Worm (Caenorhabditis elegans) whole organism, young adult: ENCODE data around the gene W08F4.12.

ENCODE experiments used
- D2030.7 ChIP-seq: fragments of 200-800 bp; sonication (Bioruptor generic); IDR thresholded peaks from 2 replicates; pipeline ENCODE4 v1.3.6; 2022; ENCODE audit warnings: missing genetic modification reagents, missing genetic modification characterization, missing compliant biosample characterization
- F22D6.2 ChIP-seq: sonication (generic microtip); optimal IDR thresholded peaks from 2 replicates; lab custom pipeline; 2016; ENCODE audit warnings: mild to moderate bottlenecking, missing genetic modification characterization, missing compliant biosample characterization
- F52B5.7 ChIP-seq: sonication (generic microtip); optimal IDR thresholded peaks from 2 replicates; lab custom pipeline; 2016; ENCODE audit warnings: mild to moderate bottlenecking, missing genetic modification characterization, missing compliant biosample characterization
- F57C9.4 ChIP-seq: sonication (generic microtip); optimal IDR thresholded peaks from 2 replicates; lab custom pipeline; 2017; ENCODE audit warnings: mild to moderate bottlenecking, missing genetic modification characterization, missing compliant biosample characterization
- K12H6.12 ChIP-seq: fragments of 200-800 bp; sonication (Bioruptor generic); optimal IDR thresholded peaks from 2 replicates; lab custom pipeline; 2018; ENCODE audit warnings: mild to moderate bottlenecking, missing genetic modification characterization, missing compliant biosample characterization
- Y53F4B.3 ChIP-seq: fragments of 200-800 bp; sonication (Bioruptor generic); IDR thresholded peaks from 2 replicates; pipeline ENCODE4 v1.3.6; 2022; ENCODE audit warnings: missing genetic modification reagents, missing genetic modification characterization, missing compliant biosample characterization
- Y79H2A.3 ChIP-seq: fragments of 200-800 bp; sonication (Bioruptor generic); conservative IDR thresholded peaks from 2 replicates; pipeline ENCODE4 v1.3.6; 2022; ENCODE audit warnings: missing genetic modification reagents, missing genetic modification characterization, missing compliant biosample characterization
- Y95B8A.8 ChIP-seq: fragments of 200-800 bp; sonication (Bioruptor generic); IDR thresholded peaks from 2 replicates; pipeline ENCODE4 v1.3.6; 2022; ENCODE audit warnings: missing genetic modification reagents, missing genetic modification characterization, missing compliant biosample characterization
- attf-3 ChIP-seq: fragments of 200-800 bp; sonication (Bioruptor generic); conservative IDR thresholded peaks from 2 replicates; pipeline ENCODE4 v1.3.6; 2022; ENCODE audit warnings: missing genetic modification reagents, missing genetic modification characterization, missing compliant biosample characterization
- bed-2 ChIP-seq: fragments of 200-800 bp; sonication (Bioruptor generic); IDR thresholded peaks from 2 replicates; pipeline ENCODE4 v1.3.6; 2022; ENCODE audit warnings: missing genetic modification reagents, missing genetic modification characterization, missing compliant biosample characterization
- ccch-3 ChIP-seq: fragments of 200-800 bp; sonication (Bioruptor generic); optimal IDR thresholded peaks from 2 replicates; lab custom pipeline; 2018; ENCODE audit warnings: mild to moderate bottlenecking, missing genetic modification characterization, missing compliant biosample characterization
- ceh-91 ChIP-seq: fragments of 200-800 bp; sonication (Bioruptor generic); IDR thresholded peaks from 2 replicates; pipeline ENCODE4 v1.3.6; 2022; ENCODE audit warnings: missing genetic modification reagents, missing genetic modification characterization, missing compliant biosample characterization
- dox-1 ChIP-seq: fragments of 200-800 bp; sonication (Bioruptor generic); IDR thresholded peaks from 2 replicates; pipeline ENCODE4 v1.3.6; 2022; ENCODE audit warnings: missing genetic modification reagents, missing genetic modification characterization, missing compliant biosample characterization
- dpl-1 ChIP-seq: fragments of 150-350 bp; optimal IDR thresholded peaks from 2 replicates; lab custom pipeline; 2014; ENCODE audit warnings: missing biosample characterization, missing genetic modification reagents, missing genetic modification characterization
- egrh-3 ChIP-seq: fragments of 200-800 bp; sonication (Bioruptor generic); IDR thresholded peaks from 2 replicates; pipeline ENCODE4 v1.3.6; 2022; ENCODE audit warnings: missing genetic modification reagents, missing genetic modification characterization, missing compliant biosample characterization
- gei-17 ChIP-seq: fragments of 200-800 bp; sonication (Bioruptor generic); optimal IDR thresholded peaks from 2 replicates; lab custom pipeline; 2018; ENCODE audit warnings: mild to moderate bottlenecking, missing genetic modification characterization, missing compliant biosample characterization
- hlh-26 ChIP-seq: fragments of 200-800 bp; sonication (Bioruptor generic); conservative IDR thresholded peaks from 2 replicates; pipeline ENCODE4 v1.3.6; 2022; ENCODE audit warnings: missing genetic modification reagents, missing genetic modification characterization, missing compliant biosample characterization
- hmg-1.2 ChIP-seq: fragments of 200-800 bp; sonication (Bioruptor generic); IDR thresholded peaks from 2 replicates; pipeline ENCODE4 v1.3.6; 2022; ENCODE audit warnings: missing genetic modification reagents, missing genetic modification characterization, missing compliant biosample characterization
- hrde-1 ChIP-seq: sonication (generic microtip); optimal IDR thresholded peaks from 2 replicates; lab custom pipeline; 2016; ENCODE audit warnings: missing genetic modification characterization, mild to moderate bottlenecking, missing compliant biosample characterization, moderate library complexity, missing genotype, missing genetic modification reagents, borderline replicate concordance
- lag-1 ChIP-seq: fragments of 200-800 bp; sonication (Bioruptor generic); IDR thresholded peaks from 2 replicates; pipeline ENCODE4 v1.3.6; 2022; ENCODE audit warnings: missing genetic modification reagents, missing genetic modification characterization, missing compliant biosample characterization
- lin-26 ChIP-seq: fragments of 200-800 bp; sonication (Bioruptor generic); IDR thresholded peaks from 2 replicates; pipeline ENCODE4 v1.3.6; 2022; ENCODE audit warnings: missing genetic modification reagents, missing genetic modification characterization, missing compliant biosample characterization
- lin-35 ChIP-seq, 3 experiments: fragments of 150-350 bp in 2 of 3; sonication (generic microtip) in 1 of 3; optimal IDR thresholded peaks; 2 replicates each; lab custom pipeline; 2014 to 2018; ENCODE audit warnings: missing biosample characterization in 3 of 3, missing genetic modification characterization in 3 of 3, missing genetic modification reagents in 3 of 3
- lir-1 ChIP-seq: fragments of 200-800 bp; sonication (Bioruptor generic); conservative IDR thresholded peaks from 2 replicates; pipeline ENCODE4 v1.3.6; 2022; ENCODE audit warnings: missing genetic modification reagents, missing genetic modification characterization, missing compliant biosample characterization
- madf-6 ChIP-seq: fragments of 200-800 bp; sonication (Bioruptor generic); IDR thresholded peaks from 2 replicates; pipeline ENCODE4 v1.3.6; 2022; ENCODE audit warnings: missing genetic modification reagents, missing genetic modification characterization, missing compliant biosample characterization
- mel-28 ChIP-seq: sonication (generic microtip); optimal IDR thresholded peaks from 2 replicates; lab custom pipeline; 2016; ENCODE audit warnings: borderline replicate concordance, mild to moderate bottlenecking, missing genetic modification characterization, missing compliant biosample characterization
- mxl-1 ChIP-seq: sonication (generic microtip); optimal IDR thresholded peaks from 2 replicates; lab custom pipeline; 2016; ENCODE audit warnings: missing genetic modification characterization, missing compliant biosample characterization
- nfya-2 ChIP-seq: fragments of 200-800 bp; sonication (Bioruptor generic); IDR thresholded peaks from 2 replicates; pipeline ENCODE4 v1.3.6; 2022; ENCODE audit warnings: missing genetic modification reagents, missing genetic modification characterization, missing compliant biosample characterization
- nfyb-1 ChIP-seq: fragments of 200-800 bp; sonication (Bioruptor generic); IDR thresholded peaks from 2 replicates; pipeline ENCODE4 v1.3.6; 2022; ENCODE audit warnings: missing genetic modification reagents, missing genetic modification characterization, missing compliant biosample characterization
- nhr-120 ChIP-seq: fragments of 200-800 bp; sonication (Bioruptor generic); IDR thresholded peaks from 2 replicates; pipeline ENCODE4 v1.3.6; 2022; ENCODE audit warnings: missing genetic modification characterization, missing compliant biosample characterization
- rec-8 ChIP-seq, 2 experiments: sonication (generic microtip); optimal IDR thresholded peaks; 2 replicates each; lab custom pipeline; 2016; ENCODE audit warnings: mild to moderate bottlenecking in 2 of 2, missing genetic modification characterization in 2 of 2, missing genetic modification reagents in 2 of 2, missing genotype in 2 of 2, missing biosample characterization in 1 of 2, missing compliant biosample characterization in 1 of 2, moderate library complexity in 1 of 2
- tbx-9 ChIP-seq: sonication (generic microtip); optimal IDR thresholded peaks from 2 replicates; lab custom pipeline; 2016; ENCODE audit warnings: borderline replicate concordance, missing genetic modification characterization, inconsistent platforms, missing compliant biosample characterization
- tlf-1 ChIP-seq: fragments of 200-800 bp; sonication (Bioruptor generic); optimal IDR thresholded peaks from 2 replicates; lab custom pipeline; 2018; ENCODE audit warnings: mild to moderate bottlenecking, missing genetic modification characterization, missing compliant biosample characterization
- xnd-1 ChIP-seq: sonication (generic microtip); optimal IDR thresholded peaks from 2 replicates; lab custom pipeline; 2016; ENCODE audit warnings: missing genotype, missing genetic modification reagents, missing genetic modification characterization, missing compliant biosample characterization
- zfh-2 ChIP-seq: fragments of 200-800 bp; sonication (Bioruptor generic); conservative IDR thresholded peaks from 2 replicates; pipeline ENCODE4 v1.3.6; 2022; ENCODE audit warnings: missing genetic modification reagents, missing genetic modification characterization, missing compliant biosample characterization
- ztf-22 ChIP-seq: fragments of 200-800 bp; sonication (Bioruptor generic); optimal IDR thresholded peaks from 2 replicates; lab custom pipeline; 2018; ENCODE audit warnings: mild to moderate bottlenecking, missing genetic modification characterization, moderate library complexity, missing compliant biosample characterization
- ztf-28 ChIP-seq: fragments of 200-800 bp; sonication (Bioruptor generic); IDR thresholded peaks from 2 replicates; pipeline ENCODE4 v1.3.6; 2022; ENCODE audit warnings: missing genetic modification reagents, missing genetic modification characterization, missing compliant biosample characterization
- ztf-3 ChIP-seq: fragments of 200-800 bp; sonication (Bioruptor generic); optimal IDR thresholded peaks from 2 replicates; lab custom pipeline; 2018; ENCODE audit warnings: mild to moderate bottlenecking, missing genetic modification characterization, missing compliant biosample characterization
- ztf-6 ChIP-seq: fragments of 200-800 bp; sonication (Bioruptor generic); IDR thresholded peaks from 2 replicates; pipeline ENCODE4 v1.3.6; 2022; ENCODE audit warnings: missing genetic modification reagents, missing genetic modification characterization, missing compliant biosample characterization

The W08F4.12 gene

DNA sequence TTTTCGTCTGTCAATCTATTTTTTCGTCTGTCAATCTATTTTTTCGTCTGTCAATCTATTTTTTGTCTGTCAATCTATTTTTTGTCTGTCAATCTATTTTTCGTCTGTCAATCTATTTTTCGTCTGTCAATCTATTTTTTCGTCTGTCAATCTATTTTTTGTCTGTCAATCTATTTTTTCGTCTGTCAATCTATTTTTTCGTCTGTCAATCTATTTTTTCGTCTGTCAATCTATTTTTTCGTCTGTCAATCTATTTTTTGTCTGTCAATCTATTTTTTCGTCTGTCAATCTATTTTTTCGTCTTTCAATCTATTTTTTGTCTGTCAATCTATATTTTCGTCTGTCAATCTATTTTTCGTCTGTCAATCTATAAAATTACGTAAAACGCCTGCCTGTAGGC is 45.2 kb upstream of the W08F4.12 start:
- TF ChIP-seq Y53F4B.3, result peak; percentile 96; the same call in 1 of the 2 replicates
- TF ChIP-seq egrh-3 (GFP tag; lab: Robert Waterston, UW), result peak; percentile 91
- TF ChIP-seq, all 124 proteins: peak for 2; not testable (repeated sequence) for 122

ce11 chrII:627913-628312 is 43.7 kb upstream of the W08F4.12 start:
- TF ChIP-seq lag-1, result no peak
- TF ChIP-seq ztf-6, result no peak
- TF ChIP-seq nfya-2 (GFP tag; lab: Robert Waterston, UW), result no peak
- no peak for TF ChIP-seq mel-28
- no peak for TF ChIP-seq bed-2
- no peak for TF ChIP-seq nhr-120 (GFP tag; lab: Robert Waterston, UW)
- TF ChIP-seq ceh-91 (GFP tag; lab: Robert Waterston, UW), result no peak
- no peak for TF ChIP-seq tbx-9 (tag; lab: Kevin White, UChicago)
- TF ChIP-seq xnd-1, result no peak
- TF ChIP-seq dox-1 (GFP tag; lab: Robert Waterston, UW), result no peak
- no peak for TF ChIP-seq K12H6.12 (tag; lab: Kevin White, UChicago)
- TF ChIP-seq lin-26 (GFP tag; lab: Robert Waterston, UW), result no peak

- TF ChIP-seq Y79H2A.3 (GFP tag; lab: Robert Waterston, UW) (no peak), hlh-26 (GFP tag; lab: Robert Waterston, UW) (no peak), Y95B8A.8 (GFP tag; lab: Robert Waterston, UW) (no peak), ztf-3 (GFP tag; lab: Kevin White, UChicago) (no peak), F57C9.4 (tag; lab: Kevin White, UChicago) (no peak), lag-1 (no peak), dpl-1 (GFP tag; lab: Kevin White, UChicago) (no peak), ccch-3 (no peak), D2030.7 (GFP tag; lab: Robert Waterston, UW) (no peak), ztf-22 (GFP tag; lab: Kevin White, UChicago) (no peak), hmg-1.2 (GFP tag; lab: Robert Waterston, UW) (no peak), gei-17 (GFP tag; lab: Kevin White, UChicago) (no peak), lin-35 (GFP tag; optimal IDR thresholded peaks at IDR 0.05; lab: Kevin White, UChicago) (no peak), nhr-120 (GFP tag; lab: Robert Waterston, UW) (no peak), lir-1 (GFP tag; lab: Robert Waterston, UW) (no peak), mxl-1 (tag; lab: Kevin White, UChicago) (no peak), nfyb-1 (GFP tag; lab: Robert Waterston, UW) (no peak), egrh-3 (GFP tag; lab: Robert Waterston, UW) (no peak), ztf-28 (GFP tag; lab: Robert Waterston, UW) (no peak), F22D6.2 (no peak)
- TF ChIP-seq, all 124 proteins: peak for 0
Measured at ce11 chrII:627205-627604, 43.0 kb upstream of the W08F4.12 start, which contains the start of gene arrd-1. Gene arrd-1, plus strand, starts transcription at chrII:627505.

DNA sequence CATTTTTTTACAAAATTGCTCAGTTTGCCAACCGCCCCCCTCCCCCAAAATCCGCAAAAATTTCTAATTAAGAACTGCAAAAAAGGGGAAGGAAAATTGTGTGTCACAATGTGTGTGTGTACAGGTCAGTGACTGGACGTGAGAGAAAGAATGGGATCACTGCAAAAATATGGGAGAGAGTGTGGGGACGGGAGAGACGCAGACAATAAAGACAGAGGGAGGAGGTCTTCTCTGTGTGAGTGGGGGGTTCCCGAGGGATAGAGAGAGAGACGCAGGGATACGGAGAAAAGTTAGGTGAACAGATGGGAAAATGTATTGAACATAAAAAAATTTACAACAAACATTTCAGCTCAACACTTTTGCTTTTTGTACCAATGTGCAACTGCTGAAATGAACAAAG is 41.7 kb upstream of the W08F4.12 start:
- TF ChIP-seq madf-6 (GFP tag; lab: Robert Waterston, UW), result no peak
- peak; percentile 24 for TF ChIP-seq K12H6.12 (tag; lab: Kevin White, UChicago)
- TF ChIP-seq rec-8 (tag; optimal IDR thresholded peaks at IDR 0.05; lab: Kevin White, UChicago), result no peak
- TF ChIP-seq zfh-2 (GFP tag; lab: Robert Waterston, UW), result peak; percentile 57; the same call in 1 of the 2 replicates
- TF ChIP-seq F52B5.7 (tag; lab: Kevin White, UChicago), result no peak
- no peak for TF ChIP-seq tlf-1
- TF ChIP-seq attf-3 (GFP tag; lab: Robert Waterston, UW), result no peak
- peak; percentile 20; the same call in 1 of the 2 replicates for TF ChIP-seq egrh-3 (GFP tag; lab: Robert Waterston, UW)
- no peak for TF ChIP-seq hrde-1
- TF ChIP-seq hmg-1.2 (GFP tag; lab: Robert Waterston, UW), result peak; percentile 93
